Worm (Caenorhabditis elegans) whole organism, young adult: ENCODE data around the gene col-123.

Source experiments
- F10E7.11 ChIP-seq: sonication (generic microtip); optimal IDR thresholded peaks from 2 replicates; lab custom pipeline; 2017; ENCODE audit warnings: mild to moderate bottlenecking, missing genetic modification characterization, moderate library complexity, missing compliant biosample characterization
- ama-1 ChIP-seq, 3 experiments: fragments of 150-350 bp in 1 of 3; sonication (generic microtip) in 2 of 3; optimal IDR thresholded peaks; 2 replicates each; lab custom pipeline; 2014 to 2018; ENCODE audit warnings: missing biosample characterization in 2 of 3, missing genetic modification characterization in 2 of 3, missing genetic modification reagents in 2 of 3
- sptf-2 ChIP-seq: fragments of 200-800 bp; sonication (Bioruptor generic); optimal IDR thresholded peaks from 2 replicates; lab custom pipeline; 2018; ENCODE audit warnings: mild to moderate bottlenecking, missing genetic modification characterization, missing compliant biosample characterization

ce11 chrIV:9802711-9803110 lies 19.0 kb upstream of the col-123 start, which contains the start of gene fat-3:
- TF ChIP-seq sptf-2 (GFP tag; lab: Kevin White, UChicago): no peak
- no peak for TF ChIP-seq ama-1 (optimal IDR thresholded peaks at IDR 0.05; lab: Kevin White, UChicago)
- TF ChIP-seq ama-1 (GFP tag; optimal IDR thresholded peaks at IDR 0.05; lab: Kevin White, UChicago): no peak
- TF ChIP-seq F10E7.11 (tag; lab: Kevin White, UChicago): no peak
